Fruit fly (Drosophila melanogaster) whole organism, prepupa: ENCODE measurements around the gene CG33271.

Experiments used
- CG6276 ChIP-seq: fragments of 200-800 bp; sonication (Bioruptor generic); optimal IDR thresholded peaks from 2 replicates; lab custom pipeline; 2017; ENCODE audit warnings: missing biosample characterization, mild to moderate bottlenecking, missing genetic modification characterization
- CG6854 ChIP-seq: fragments of 200-800 bp; sonication (Bioruptor generic); optimal IDR thresholded peaks from 2 replicates; lab custom pipeline; 2017; ENCODE audit warnings: missing biosample characterization, mild to moderate bottlenecking, missing genetic modification characterization
- eg ChIP-seq: fragments of 200-800 bp; sonication (Bioruptor generic); IDR thresholded peaks from 3 replicates; pipeline ENCODE4 v1.3.6; 2022; ENCODE audit warnings: missing biosample characterization, missing genetic modification characterization

- no peak for TF ChIP-seq CG6854 (GFP tag; lab: Kevin White, UChicago)
- peak; percentile 81 for TF ChIP-seq eg (GFP tag; lab: Robert Waterston, UW)
- TF ChIP-seq CG6276 (GFP tag; lab: Kevin White, UChicago), result peak; percentile 56
These were observed 25.3 kb downstream of the CG33271 start for dm6 chr3L:11551949-11552348.
